Worm (Caenorhabditis elegans) whole organism, early embryonic: ENCODE results near the gene T13C2.3.

Experiments used
- B0310.2 ChIP-seq: sonication (generic microtip); optimal IDR thresholded peaks from 2 replicates; lab custom pipeline; 2016; ENCODE audit warnings: mild to moderate bottlenecking, missing genetic modification characterization, missing compliant biosample characterization
- ama-1 ChIP-seq: fragments of 150-350 bp; optimal IDR thresholded peaks from 2 replicates; lab custom pipeline; 2014
- ceh-13 ChIP-seq: fragments of 200-800 bp; sonication (Bioruptor generic); optimal IDR thresholded peaks from 2 replicates; lab custom pipeline; 2018; ENCODE audit warnings: mild to moderate bottlenecking, missing genetic modification characterization, missing compliant biosample characterization
- ets-7 ChIP-seq: sonication (generic microtip); optimal IDR thresholded peaks from 2 replicates; lab custom pipeline; 2016; ENCODE audit warnings: missing genotype, missing genetic modification characterization, missing compliant biosample characterization
- flt-1 ChIP-seq: fragments of 200-800 bp; sonication (Bioruptor generic); IDR thresholded peaks from 2 replicates; pipeline ENCODE4 v1.3.6; 2022; ENCODE audit warnings: missing genetic modification characterization, missing compliant biosample characterization

ce11 chrII:6808539-6808938 is 19.5 kb downstream of the T13C2.3 start:
- TF ChIP-seq ama-1 (lab: Kevin White, UChicago) (no peak), flt-1 (GFP tag; lab: Robert Waterston, UW) (no peak), B0310.2 (tag; lab: Kevin White, UChicago) (no peak), ets-7 (no peak), ceh-13 (GFP tag; lab: Kevin White, UChicago) (no peak)
